Fruit fly (Drosophila melanogaster): ENCODE measurements around the gene CG13856.
A peak's percentile ranks its signal among the peaks of the same experiment; 100 is the strongest.

CG13856 gene

DNA sequence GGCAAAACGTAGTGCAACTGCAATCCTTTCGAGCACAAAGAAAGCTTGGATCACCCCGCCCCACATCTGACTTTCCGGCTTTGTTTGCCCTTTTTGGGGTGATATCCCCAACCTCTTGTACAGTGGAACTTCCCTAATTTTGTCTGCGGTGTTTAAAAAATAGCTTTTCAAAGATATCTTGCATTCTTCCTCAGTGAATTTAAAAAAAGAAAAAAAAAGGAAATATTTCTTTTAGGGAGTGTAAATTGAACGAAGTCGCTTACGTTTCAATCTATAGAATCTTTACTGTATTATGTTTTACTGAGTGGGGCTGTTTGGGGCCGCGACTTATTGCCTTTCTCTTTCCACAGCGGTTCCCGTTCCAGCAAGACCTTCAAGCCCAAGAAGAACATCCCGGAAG, 19.2 kb downstream of the CG13856 start (continued):
- TF ChIP-seq CG7928 (GFP tag; optimal IDR thresholded peaks at IDR 0.05) (no peak), Doc2 (GFP tag; IDR thresholded peaks at IDR 0.05) (no peak), wdn (GFP tag; IDR thresholded peaks at IDR 0.05) (peak; percentile 73; the same call in 1 of the 2 replicates), CG17568 (GFP tag; optimal IDR thresholded peaks at IDR 0.05) (no peak), CG14710 (tag; optimal IDR thresholded peaks at IDR 0.05) (no peak), tgo (GFP tag; IDR thresholded peaks at IDR 0.05) (peak; percentile 75), prd (optimal IDR thresholded peaks at IDR 0.05) (no peak), prd (GFP tag; IDR thresholded peaks at IDR 0.05) (peak; percentile 82), insv (GFP tag; optimal IDR thresholded peaks at IDR 0.05) (no peak), CG5180 (GFP tag; optimal IDR thresholded peaks at IDR 0.05) (no peak), ap (GFP tag; IDR thresholded peaks at IDR 0.05) (no peak), Rfx (GFP tag; IDR thresholded peaks at IDR 0.05) (peak; percentile 84), CG17385 (GFP tag; optimal IDR thresholded peaks at IDR 0.05) (peak; percentile 64), Sox100B (GFP tag; optimal IDR thresholded peaks at IDR 0.05) (no peak), dimm (GFP tag; IDR thresholded peaks at IDR 0.05) (no peak), kni (GFP tag; optimal IDR thresholded peaks at IDR 0.05) (no peak), chm (GFP tag; IDR thresholded peaks at IDR 0.05) (0 out of 2 replicates have a peak, but pooled peaks have one; percentile 11), fd102C (GFP tag; optimal IDR thresholded peaks at IDR 0.05) (no peak), CG13287 (GFP tag; IDR thresholded peaks at IDR 0.05; ENCODE audit: partially characterized antibody) (no peak), CG18619 (GFP tag; optimal IDR thresholded peaks at IDR 0.05) (peak; percentile 30), CG10366 (GFP tag; IDR thresholded peaks at IDR 0.05) (peak; percentile 69), CG15269 (tag; optimal IDR thresholded peaks at IDR 0.05) (no peak), sisA (GFP tag; IDR thresholded peaks at IDR 0.05) (peak; percentile 42; the same call in 1 of the 2 replicates), Sox102F (GFP tag; optimal IDR thresholded peaks at IDR 0.05) (no peak), aop (GFP tag; IDR thresholded peaks at IDR 0.05) (no peak), cad (GFP tag; optimal IDR thresholded peaks at IDR 0.05) (no peak), ems (GFP tag; optimal IDR thresholded peaks at IDR 0.05) (no peak), NfI (GFP tag; optimal IDR thresholded peaks at IDR 0.05) (peak; percentile 59), gfzf (GFP tag; optimal IDR thresholded peaks at IDR 0.05) (no peak), dmrt99B (tag; optimal IDR thresholded peaks at IDR 0.05) (no peak), jumu (GFP tag; optimal IDR thresholded peaks at IDR 0.05) (no peak), CG1529 (GFP tag; optimal IDR thresholded peaks at IDR 0.05) (peak; percentile 3), CHES-1-like (GFP tag; optimal IDR thresholded peaks at IDR 0.05) (no peak), emc (GFP tag; optimal IDR thresholded peaks at IDR 0.05) (no peak), ken (GFP tag; IDR thresholded peaks at IDR 0.05) (peak; percentile 70; the same call in 2 of the 3 replicates), Kr (GFP tag; optimal IDR thresholded peaks at IDR 0.05) (no peak), nom (GFP tag; optimal IDR thresholded peaks at IDR 0.05) (peak; percentile 21), CG18599 (GFP tag; optimal IDR thresholded peaks at IDR 0.05) (peak; percentile 70), knrl (GFP tag; IDR thresholded peaks at IDR 0.05; ENCODE audit: partially characterized antibody) (no peak), lab (GFP tag; optimal IDR thresholded peaks at IDR 0.05) (no peak), CG17186 (GFP tag; optimal IDR thresholded peaks at IDR 0.05) (no peak), bigmax (GFP tag; optimal IDR thresholded peaks at IDR 0.05) (no peak), D19A (tag; optimal IDR thresholded peaks at IDR 0.05) (no peak), CG6689 (GFP tag; IDR thresholded peaks at IDR 0.05) (peak; percentile 71), Hey (tag; optimal IDR thresholded peaks at IDR 0.05) (no peak), vfl (GFP tag; optimal IDR thresholded peaks at IDR 0.05) (no peak), CG12104 (GFP tag; optimal IDR thresholded peaks at IDR 0.05) (peak; percentile 50), CG11560 (tag; IDR thresholded peaks at IDR 0.05) (peak; percentile 65; the same call in 2 of the 3 replicates), HLHmδ (GFP tag; optimal IDR thresholded peaks at IDR 0.05) (no peak), chinmo (GFP tag; IDR thresholded peaks at IDR 0.05; ENCODE audit: partially characterized antibody) (no peak), CG8765 (GFP tag; IDR thresholded peaks at IDR 0.05) (no peak)
